Fruit fly (Drosophila melanogaster) whole organism, embryonic: Measurements from ENCODE around the gene CG5846.

ENCODE experiments used
- Aef1 ChIP-seq: fragments of 200-800 bp; sonication (Bioruptor generic); IDR thresholded peaks from 3 replicates; pipeline ENCODE4 v1.3.6; 2022; ENCODE audit warnings: missing biosample characterization, missing genetic modification characterization
- Asciz ChIP-seq: fragments of 200-800 bp; sonication (Bioruptor generic); optimal IDR thresholded peaks from 2 replicates; lab custom pipeline; 2017; ENCODE audit warnings: missing biosample characterization, mild to moderate bottlenecking, missing genetic modification characterization, missing genetic modification reagents
- CG10209 ChIP-seq: fragments of 200-800 bp; sonication (Bioruptor generic); optimal IDR thresholded peaks from 3 replicates; lab custom pipeline; 2017; ENCODE audit warnings: missing biosample characterization, mild to moderate bottlenecking, missing genetic modification characterization, missing genetic modification reagents
- CG10979 ChIP-seq: fragments of 200-800 bp; sonication (Bioruptor generic); optimal IDR thresholded peaks from 2 replicates; lab custom pipeline; 2018; ENCODE audit warnings: missing biosample characterization, mild to moderate bottlenecking, missing genetic modification characterization, moderate library complexity
- CG13424 ChIP-seq: fragments of 200-800 bp; sonication (Bioruptor generic); optimal IDR thresholded peaks from 2 replicates; lab custom pipeline; 2019; ENCODE audit warnings: missing biosample characterization, mild to moderate bottlenecking, missing genetic modification characterization, moderate library complexity
- CG15514 ChIP-seq: fragments of 200-800 bp; sonication (Bioruptor generic); optimal IDR thresholded peaks from 3 replicates; lab custom pipeline; 2017; ENCODE audit warnings: missing biosample characterization, missing genetic modification characterization, mild to moderate bottlenecking, moderate library complexity, missing genetic modification reagents
- CG15601 ChIP-seq: fragments of 200-800 bp; sonication (Bioruptor generic); optimal IDR thresholded peaks from 3 replicates; lab custom pipeline; 2019; ENCODE audit warnings: missing biosample characterization, mild to moderate bottlenecking, missing genetic modification characterization, moderate library complexity
- CG17361 ChIP-seq: fragments of 200-800 bp; sonication (Bioruptor generic); IDR thresholded peaks from 3 replicates; pipeline ENCODE4 v1.3.6; 2022; ENCODE audit warnings: missing biosample characterization, missing genetic modification characterization
- CG18599 ChIP-seq: fragments of 200-800 bp; sonication (Bioruptor generic); optimal IDR thresholded peaks from 3 replicates; lab custom pipeline; 2017; ENCODE audit warnings: missing biosample characterization, missing genetic modification characterization, mild to moderate bottlenecking, moderate library complexity, missing genetic modification reagents
- CG30403 ChIP-seq: fragments of 200-800 bp; sonication (Bioruptor generic); optimal IDR thresholded peaks from 3 replicates; lab custom pipeline; 2016; ENCODE audit warnings: missing biosample characterization, missing genetic modification characterization
- CG4730 ChIP-seq: fragments of 200-800 bp; sonication (Bioruptor generic); IDR thresholded peaks from 2 replicates; pipeline ENCODE4 v1.3.6; 2022; ENCODE audit warnings: missing biosample characterization, missing genetic modification characterization
- CG5180 ChIP-seq: fragments of 200-800 bp; sonication (Bioruptor generic); optimal IDR thresholded peaks from 3 replicates; lab custom pipeline; 2017; ENCODE audit warnings: missing biosample characterization, missing genetic modification characterization, mild to moderate bottlenecking, moderate library complexity, missing genetic modification reagents
- CG6175 ChIP-seq: fragments of 200-800 bp; sonication (Bioruptor generic); IDR thresholded peaks from 3 replicates; pipeline ENCODE4 v1.3.6; 2022; ENCODE audit warnings: missing biosample characterization, missing genetic modification characterization
- CG7372 ChIP-seq: fragments of 200-800 bp; sonication (Bioruptor generic); IDR thresholded peaks from 2 replicates; pipeline ENCODE4 v1.3.6; 2022; ENCODE audit warnings: missing biosample characterization, missing genetic modification characterization
- CG7786 ChIP-seq: fragments of 200-800 bp; sonication (Bioruptor generic); optimal IDR thresholded peaks from 2 replicates; lab custom pipeline; 2016; ENCODE audit warnings: missing biosample characterization, missing genetic modification characterization
- CG8765 ChIP-seq: fragments of 200-800 bp; sonication (Bioruptor generic); IDR thresholded peaks from 2 replicates; pipeline ENCODE4 v1.3.6; 2022; ENCODE audit warnings: missing biosample characterization, missing genetic modification characterization
- CG8924 ChIP-seq: fragments of 200-800 bp; optimal IDR thresholded peaks from 3 replicates; lab custom pipeline; 2019; ENCODE audit warnings: missing biosample characterization, mild to moderate bottlenecking, missing genetic modification characterization, moderate library complexity
- Dad ChIP-seq: fragments of 200-800 bp; sonication (Bioruptor generic); optimal IDR thresholded peaks from 3 replicates; lab custom pipeline; 2016; ENCODE audit warnings: missing biosample characterization, missing genetic modification characterization
- Dbx ChIP-seq: fragments of 200-800 bp; sonication (Bioruptor generic); IDR thresholded peaks from 3 replicates; pipeline ENCODE4 v1.3.6; 2022; ENCODE audit warnings: missing biosample characterization, missing genetic modification characterization
- Deaf1 ChIP-seq: fragments of 200-800 bp; optimal IDR thresholded peaks from 3 replicates; lab custom pipeline; 2019; ENCODE audit warnings: missing biosample characterization, mild to moderate bottlenecking, missing genetic modification characterization, moderate library complexity
- E2f2 ChIP-seq: fragments of 200-800 bp; sonication (Bioruptor generic); IDR thresholded peaks from 2 replicates; pipeline ENCODE4 v1.3.6; 2022; ENCODE audit warnings: missing biosample characterization, missing genetic modification characterization
- Hr78 ChIP-seq, 2 experiments: fragments of 200-800 bp in 1 of 2; fragments of >200 bp in 1 of 2; sonication (Bioruptor generic) in 1 of 2; optimal IDR thresholded peaks; 2 replicates each; lab custom pipeline; 2017 to 2019; ENCODE audit warnings: missing biosample characterization in 2 of 2, missing genetic modification characterization in 2 of 2, mild to moderate bottlenecking in 1 of 2, moderate library complexity in 1 of 2
- MBD-R2 ChIP-seq: fragments of 200-800 bp; sonication (Bioruptor generic); IDR thresholded peaks from 2 replicates; pipeline ENCODE4 v1.3.6; 2022; ENCODE audit warnings: missing biosample characterization, missing genetic modification characterization
- Mad ChIP-seq: fragments of 200-800 bp; sonication (Bioruptor generic); optimal IDR thresholded peaks from 2 replicates; lab custom pipeline; 2016; ENCODE audit warnings: missing biosample characterization, missing genetic modification characterization
- Meics ChIP-seq: fragments of 200-800 bp; sonication (Bioruptor generic); optimal IDR thresholded peaks from 2 replicates; lab custom pipeline; 2017; ENCODE audit warnings: missing biosample characterization, mild to moderate bottlenecking, missing genetic modification characterization
- TFAM ChIP-seq: fragments of 200-800 bp; sonication (Bioruptor generic); optimal IDR thresholded peaks from 2 replicates; lab custom pipeline; 2017; ENCODE audit warnings: missing biosample characterization, missing genetic modification characterization, inconsistent platforms
- Usf ChIP-seq: fragments of 200-800 bp; sonication (Bioruptor generic); optimal IDR thresholded peaks from 2 replicates; lab custom pipeline; 2017; ENCODE audit warnings: missing genotype, missing biosample characterization, missing genetic modification characterization
- Vsx1 ChIP-seq: fragments of 200-800 bp; sonication (Bioruptor generic); optimal IDR thresholded peaks from 2 replicates; lab custom pipeline; 2017; ENCODE audit warnings: missing biosample characterization, mild to moderate bottlenecking, missing genetic modification characterization, missing genetic modification reagents
- Xrp1 ChIP-seq: fragments of 200-800 bp; sonication (Bioruptor generic); IDR thresholded peaks from 2 replicates; pipeline ENCODE4 v1.3.6; 2022; ENCODE audit warnings: missing biosample characterization, missing genetic modification characterization
- bbx ChIP-seq: fragments of 200-800 bp; sonication (Bioruptor generic); IDR thresholded peaks from 2 replicates; pipeline ENCODE4 v1.3.6; 2022; ENCODE audit warnings: missing biosample characterization, missing genetic modification characterization; ENCODE audit not compliant: partially characterized antibody
- dmrt99B ChIP-seq: fragments of 200-800 bp; sonication (Bioruptor generic); optimal IDR thresholded peaks from 2 replicates; lab custom pipeline; 2018; ENCODE audit warnings: missing biosample characterization, mild to moderate bottlenecking, missing genetic modification characterization, moderate library complexity
- exex ChIP-seq: fragments of 200-800 bp; sonication (Bioruptor generic); optimal IDR thresholded peaks from 4 replicates; lab custom pipeline; 2018; ENCODE audit warnings: missing biosample characterization, mild to moderate bottlenecking, missing genetic modification characterization, moderate library complexity
- eyg ChIP-seq: fragments of 200-800 bp; sonication (Bioruptor generic); optimal IDR thresholded peaks from 3 replicates; lab custom pipeline; 2016; ENCODE audit warnings: missing biosample characterization, missing genetic modification characterization
- fd3F ChIP-seq: fragments of 200-800 bp; sonication (Bioruptor generic); optimal IDR thresholded peaks from 2 replicates; lab custom pipeline; 2018; ENCODE audit warnings: missing biosample characterization, mild to moderate bottlenecking, missing genetic modification characterization, moderate library complexity
- gem ChIP-seq: fragments of 200-800 bp; sonication (Bioruptor generic); optimal IDR thresholded peaks from 2 replicates; lab custom pipeline; 2019; ENCODE audit warnings: missing biosample characterization, mild to moderate bottlenecking, missing genetic modification characterization, moderate library complexity
- ham ChIP-seq: fragments of 200-800 bp; sonication (Bioruptor generic); IDR thresholded peaks from 2 replicates; pipeline ENCODE4 v1.3.6; 2022; ENCODE audit warnings: missing biosample characterization, missing genetic modification characterization
- lmd ChIP-seq: fragments of 200-800 bp; sonication (Bioruptor generic); IDR thresholded peaks from 2 replicates; pipeline ENCODE4 v1.3.6; 2022; ENCODE audit warnings: missing biosample characterization, missing genetic modification characterization
- maf-S ChIP-seq: fragments of 200-800 bp; sonication (Bioruptor generic); optimal IDR thresholded peaks from 2 replicates; lab custom pipeline; 2016; ENCODE audit warnings: missing biosample characterization, missing genetic modification characterization
- odd ChIP-seq: fragments of 200-800 bp; sonication (Bioruptor generic); optimal IDR thresholded peaks from 2 replicates; lab custom pipeline; 2017; ENCODE audit warnings: missing biosample characterization, mild to moderate bottlenecking, missing genetic modification characterization
- phol ChIP-seq: fragments of 200-800 bp; sonication (Bioruptor generic); optimal IDR thresholded peaks from 3 replicates; lab custom pipeline; 2018; ENCODE audit warnings: missing biosample characterization, mild to moderate bottlenecking, missing genetic modification characterization, moderate library complexity
- pum ChIP-seq: fragments of 200-800 bp; sonication (Bioruptor generic); optimal IDR thresholded peaks from 2 replicates; lab custom pipeline; 2016; ENCODE audit warnings: missing biosample characterization, missing genetic modification characterization
- rib ChIP-seq: fragments of 200-800 bp; sonication (Bioruptor generic); IDR thresholded peaks from 2 replicates; pipeline ENCODE4 v1.3.6; 2022; ENCODE audit warnings: missing biosample characterization, missing genetic modification characterization
- salm ChIP-seq: fragments of 200-800 bp; sonication (Bioruptor generic); optimal IDR thresholded peaks from 2 replicates; lab custom pipeline; 2018; ENCODE audit warnings: missing biosample characterization, mild to moderate bottlenecking, missing genetic modification characterization
- sr ChIP-seq: fragments of 200-800 bp; sonication (Bioruptor generic); IDR thresholded peaks from 3 replicates; pipeline ENCODE4 v1.3.6; 2022; ENCODE audit warnings: missing biosample characterization, missing genetic modification characterization
- ssp ChIP-seq: fragments of 200-800 bp; sonication (Bioruptor generic); IDR thresholded peaks from 2 replicates; pipeline ENCODE4 v1.3.6; 2022; ENCODE audit warnings: missing biosample characterization, missing genetic modification characterization
- sug ChIP-seq: fragments of 200-800 bp; optimal IDR thresholded peaks from 2 replicates; lab custom pipeline; 2019; ENCODE audit warnings: missing biosample characterization, mild to moderate bottlenecking, missing genetic modification characterization, moderate library complexity
- unc-4 ChIP-seq: fragments of 200-800 bp; sonication (Bioruptor generic); IDR thresholded peaks from 2 replicates; pipeline ENCODE4 v1.3.6; 2022; ENCODE audit warnings: missing biosample characterization, missing genetic modification characterization; ENCODE audit not compliant: partially characterized antibody
- zfh1 ChIP-seq: fragments of 200-800 bp; sonication (Bioruptor generic); IDR thresholded peaks from 3 replicates; pipeline ENCODE4 v1.3.6; 2022; ENCODE audit warnings: missing biosample characterization, missing genetic modification characterization

Gene CG5846

DNA sequence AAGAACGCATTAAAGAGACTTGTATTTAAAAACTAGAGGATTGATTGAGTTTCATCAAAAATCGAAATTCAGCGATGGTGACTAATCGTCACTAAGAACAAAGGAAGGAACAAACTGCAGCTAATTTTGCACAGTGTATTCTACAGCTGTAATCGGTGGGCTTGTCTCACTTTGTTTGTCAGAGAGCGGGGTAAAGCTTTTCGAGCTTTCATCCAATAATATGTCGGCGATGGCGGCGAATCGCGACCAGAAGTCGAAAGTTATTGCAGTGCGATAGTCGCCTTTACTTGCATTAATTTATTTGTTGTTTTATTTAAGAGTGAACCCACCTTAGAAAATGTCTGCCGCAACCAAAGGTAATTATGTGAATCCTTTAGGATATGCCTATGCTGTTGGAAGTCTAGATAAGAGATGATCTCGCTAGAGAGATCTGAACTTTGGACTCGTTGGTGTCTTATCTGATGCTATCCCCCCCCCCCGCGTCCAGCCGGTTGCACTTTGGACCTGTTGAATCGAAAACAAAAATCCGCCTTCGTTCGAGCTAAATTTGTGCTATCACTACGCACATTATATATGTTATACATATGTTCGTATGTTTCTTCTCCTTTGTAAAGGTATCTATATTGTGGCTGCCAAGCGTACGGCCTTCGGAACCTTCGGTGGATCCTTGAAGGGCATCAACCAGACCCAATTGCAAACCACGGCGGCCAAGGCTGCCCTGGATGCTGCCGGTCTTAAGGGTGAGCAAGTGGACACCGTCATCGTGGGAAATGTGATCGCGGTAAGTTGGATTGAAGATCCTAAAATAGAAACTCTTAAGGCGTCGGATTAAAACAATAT is 41.8 kb downstream of the CG5846 start, which contains the start of gene yip2 (continued):
- TF ChIP-seq odd (GFP tag; lab: Kevin White, UChicago) (peak; percentile 62), E2f2 (GFP tag; lab: Robert Waterston, UW) (peak; percentile 49; the same call in 1 of the 2 replicates), zfh1 (peak; percentile 72), CG30403 (GFP tag; lab: Kevin White, UChicago) (peak; percentile 49), pum (GFP tag; lab: Kevin White, UChicago) (no peak), Asciz (GFP tag; lab: Kevin White, UChicago) (peak; percentile 22), maf-S (GFP tag; lab: Kevin White, UChicago) (peak; percentile 42), CG4730 (GFP tag; lab: Robert Waterston, UW) (0 out of 2 replicates have a peak, but pooled peaks have one; percentile 36), CG15601 (peak; percentile 30), sr (GFP tag; lab: Robert Waterston, UW) (no peak), Xrp1 (GFP tag; lab: Robert Waterston, UW) (peak; percentile 53; the same call in 1 of the 2 replicates), TFAM (GFP tag; lab: Kevin White, UChicago) (no peak), fd3F (GFP tag; lab: Kevin White, UChicago) (peak; percentile 41), salm (tag; lab: Kevin White, UChicago) (peak; percentile 29), ssp (no peak), CG17361 (peak; percentile 34; the same call in 2 of the 3 replicates), MBD-R2 (GFP tag; lab: Robert Waterston, UW) (peak; percentile 32; the same call in 1 of the 2 replicates), Aef1 (0 out of 3 replicates have a peak, but pooled peaks have one; percentile 11), exex (tag; lab: Kevin White, UChicago) (peak; percentile 57), Hr78 (GFP tag; optimal IDR thresholded peaks at IDR 0.05; lab: Kevin White, UChicago) (peak in 1 of 2 experiments; percentile 33), Meics (GFP tag; lab: Kevin White, UChicago) (peak; percentile 70), CG7786 (GFP tag; lab: Kevin White, UChicago) (peak; percentile 53), sug (peak; percentile 95), CG8765 (no peak), bbx (GFP tag; lab: Robert Waterston, UW) (no peak; the same call in 1 of the 2 replicates), CG18599 (GFP tag; lab: Kevin White, UChicago) (peak; percentile 73), Usf (peak; percentile 0), Mad (GFP tag; lab: Kevin White, UChicago) (peak; percentile 17), gem (tag; lab: Kevin White, UChicago) (peak; percentile 76), Dbx (peak; percentile 59), Deaf1 (tag; lab: Kevin White, UChicago) (peak; percentile 49), CG7372 (GFP tag; lab: Robert Waterston, UW) (0 out of 2 replicates have a peak, but pooled peaks have one; percentile 16), CG10209 (peak; percentile 51), lmd (GFP tag; lab: Robert Waterston, UW) (peak; percentile 40; the same call in 1 of the 2 replicates), CG13424 (tag; lab: Kevin White, UChicago) (peak; percentile 73), phol (tag; lab: Kevin White, UChicago) (peak; percentile 53), rib (GFP tag; lab: Robert Waterston, UW) (peak; percentile 68; the same call in 1 of the 2 replicates), CG10979 (tag; lab: Kevin White, UChicago) (peak; percentile 34), dmrt99B (tag; lab: Kevin White, UChicago) (peak; percentile 60), eyg (GFP tag; lab: Kevin White, UChicago) (peak; percentile 34), CG6175 (no peak), CG5180 (peak; percentile 29), CG8924 (tag; lab: Kevin White, UChicago) (peak; percentile 66), ham (GFP tag; lab: Robert Waterston, UW) (no peak), Dad (GFP tag; lab: Kevin White, UChicago) (peak; percentile 12), unc-4 (GFP tag; lab: Robert Waterston, UW) (no peak), Vsx1 (GFP tag; lab: Kevin White, UChicago) (no peak), CG15514 (peak; percentile 63)
